Fruit fly (Drosophila melanogaster) S2 (cell line): ENCODE data around the gene Uxt.

Experiments used
- CG8478 ChIP-seq: fragments of >200 bp; optimal IDR thresholded peaks from 2 replicates; lab custom pipeline; 2018
- CTCF ChIP-seq, 2 experiments: fragments of >200 bp; optimal IDR thresholded peaks; 2 replicates each; lab custom pipeline; 2018

DNA sequence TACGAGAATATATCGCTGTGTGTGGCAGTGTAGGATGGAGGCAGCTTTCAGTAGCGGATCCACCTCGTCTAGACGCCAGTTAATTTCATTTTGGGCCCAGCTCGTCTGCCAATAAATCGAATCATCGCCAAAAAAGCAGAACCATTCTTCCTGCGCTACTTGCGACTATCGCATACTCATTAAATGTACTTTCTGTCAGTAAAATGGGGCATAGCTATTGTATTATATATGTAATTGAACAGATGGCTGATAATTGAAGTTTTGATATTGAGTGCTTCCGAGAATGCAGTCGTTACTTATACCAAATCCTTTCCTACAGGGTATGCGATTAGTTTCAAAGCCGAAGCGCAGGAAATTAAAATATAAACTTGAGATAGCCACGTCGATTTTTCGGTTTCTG, 11.7 kb upstream of the Uxt start:
- no peak for TF ChIP-seq CTCF (optimal IDR thresholded peaks at IDR 0.05; lab: Kevin White, UChicago)
- no peak for TF ChIP-seq CG8478 (lab: Kevin White, UChicago)
